Fruit fly (Drosophila melanogaster) whole organism, embryonic: Measurements from ENCODE around the gene CG5381.
A peak's percentile ranks its signal among the peaks of the same experiment; 100 is the strongest.

ENCODE experiments used
- CG10979 ChIP-seq: fragments of 200-800 bp; sonication (Bioruptor generic); optimal IDR thresholded peaks from 2 replicates; lab custom pipeline; 2018; ENCODE audit warnings: missing biosample characterization, mild to moderate bottlenecking, missing genetic modification characterization, moderate library complexity
- CG14710 ChIP-seq: fragments of 200-800 bp; sonication (Bioruptor generic); optimal IDR thresholded peaks from 3 replicates; lab custom pipeline; 2019; ENCODE audit warnings: missing biosample characterization, mild to moderate bottlenecking, missing genetic modification characterization, moderate library complexity
- CG14860 ChIP-seq: fragments of 200-800 bp; sonication (Bioruptor generic); IDR thresholded peaks from 3 replicates; pipeline ENCODE4 v1.3.6; 2022; ENCODE audit warnings: missing biosample characterization, missing genetic modification characterization; ENCODE audit not compliant: partially characterized antibody
- CG15601 ChIP-seq: fragments of 200-800 bp; sonication (Bioruptor generic); optimal IDR thresholded peaks from 3 replicates; lab custom pipeline; 2019; ENCODE audit warnings: missing biosample characterization, mild to moderate bottlenecking, missing genetic modification characterization, moderate library complexity
- CG1603 ChIP-seq: fragments of 200-800 bp; sonication (Bioruptor generic); optimal IDR thresholded peaks from 2 replicates; lab custom pipeline; 2019; ENCODE audit warnings: missing biosample characterization, mild to moderate bottlenecking, missing genetic modification characterization, moderate library complexity
- CG17328 ChIP-seq: fragments of 200-800 bp; sonication (Bioruptor generic); IDR thresholded peaks from 2 replicates; pipeline ENCODE4 v1.3.6; 2022; ENCODE audit warnings: missing biosample characterization, missing genetic modification characterization
- CG17829 ChIP-seq: fragments of 200-800 bp; optimal IDR thresholded peaks from 2 replicates; lab custom pipeline; 2019; ENCODE audit warnings: missing biosample characterization, mild to moderate bottlenecking, missing genetic modification characterization, moderate library complexity
- CG18262 ChIP-seq: fragments of 200-800 bp; optimal IDR thresholded peaks from 3 replicates; lab custom pipeline; 2019; ENCODE audit warnings: missing biosample characterization, mild to moderate bottlenecking, missing genetic modification characterization, moderate library complexity
- CG18619 ChIP-seq: fragments of 200-800 bp; sonication (Bioruptor generic); optimal IDR thresholded peaks from 3 replicates; lab custom pipeline; 2017; ENCODE audit warnings: missing biosample characterization, mild to moderate bottlenecking, missing genetic modification characterization
- CG2199 ChIP-seq: fragments of 200-800 bp; sonication (Bioruptor generic); IDR thresholded peaks from 3 replicates; pipeline ENCODE4 v1.3.6; 2022; ENCODE audit warnings: missing biosample characterization, missing genetic modification characterization
- CG2678 ChIP-seq: fragments of 200-800 bp; sonication (Bioruptor generic); optimal IDR thresholded peaks from 3 replicates; lab custom pipeline; 2019; ENCODE audit warnings: missing biosample characterization, mild to moderate bottlenecking, missing genetic modification characterization, moderate library complexity
- CG33213 ChIP-seq: fragments of 200-800 bp; sonication (Bioruptor generic); optimal IDR thresholded peaks from 3 replicates; lab custom pipeline; 2016; ENCODE audit warnings: missing biosample characterization, missing genetic modification characterization
- CG34422 ChIP-seq: fragments of 200-800 bp; sonication (Bioruptor generic); IDR thresholded peaks from 3 replicates; pipeline ENCODE4 v1.3.6; 2022; ENCODE audit warnings: missing biosample characterization, missing genetic modification characterization
- CG5180 ChIP-seq: fragments of 200-800 bp; sonication (Bioruptor generic); optimal IDR thresholded peaks from 3 replicates; lab custom pipeline; 2017; ENCODE audit warnings: missing biosample characterization, missing genetic modification characterization, mild to moderate bottlenecking, moderate library complexity, missing genetic modification reagents
- CG6254 ChIP-seq: fragments of 200-800 bp; sonication (Bioruptor generic); optimal IDR thresholded peaks from 3 replicates; lab custom pipeline; 2017; ENCODE audit warnings: mild to moderate bottlenecking, missing biosample characterization, missing genetic modification reagents, missing genetic modification characterization
- CG6765 ChIP-seq: fragments of 200-800 bp; sonication (Bioruptor generic); optimal IDR thresholded peaks from 3 replicates; lab custom pipeline; 2017; ENCODE audit warnings: missing biosample characterization, mild to moderate bottlenecking, missing genetic modification characterization
- Ets97D ChIP-seq: fragments of 200-800 bp; sonication (Bioruptor generic); optimal IDR thresholded peaks from 3 replicates; lab custom pipeline; 2016; ENCODE audit warnings: missing biosample characterization, missing genetic modification characterization
- Hey ChIP-seq: fragments of 200-800 bp; sonication (Bioruptor generic); optimal IDR thresholded peaks from 3 replicates; lab custom pipeline; 2018; ENCODE audit warnings: missing biosample characterization, mild to moderate bottlenecking, missing genetic modification characterization
- HmgZ ChIP-seq: fragments of 200-800 bp; sonication (Bioruptor generic); optimal IDR thresholded peaks from 2 replicates; lab custom pipeline; 2018; ENCODE audit warnings: missing biosample characterization, mild to moderate bottlenecking, missing genetic modification characterization
- Hmr ChIP-seq: fragments of 200-800 bp; sonication (Bioruptor generic); optimal IDR thresholded peaks from 3 replicates; lab custom pipeline; 2017; ENCODE audit warnings: mild to moderate bottlenecking, missing biosample characterization, missing genetic modification reagents, missing genetic modification characterization
- Jarid2 ChIP-seq: fragments of 200-800 bp; sonication (Bioruptor generic); optimal IDR thresholded peaks from 3 replicates; lab custom pipeline; 2017; ENCODE audit warnings: mild to moderate bottlenecking, missing biosample characterization, missing genetic modification reagents, missing genetic modification characterization
- NC2β ChIP-seq: fragments of 200-800 bp; sonication (Bioruptor generic); optimal IDR thresholded peaks from 2 replicates; lab custom pipeline; 2016; ENCODE audit warnings: missing biosample characterization, missing genetic modification characterization
- Nf-YB ChIP-seq: fragments of 200-800 bp; sonication (Bioruptor generic); optimal IDR thresholded peaks from 3 replicates; lab custom pipeline; 2019; ENCODE audit warnings: missing biosample characterization, mild to moderate bottlenecking, missing genetic modification characterization, moderate library complexity
- Nf-YC ChIP-seq: fragments of 200-800 bp; optimal IDR thresholded peaks from 3 replicates; lab custom pipeline; 2019; ENCODE audit warnings: missing biosample characterization, mild to moderate bottlenecking, missing genetic modification characterization, moderate library complexity
- Rfx ChIP-seq: fragments of 200-800 bp; sonication (Bioruptor generic); IDR thresholded peaks from 2 replicates; pipeline ENCODE4 v1.3.6; 2022; ENCODE audit warnings: missing biosample characterization, missing genetic modification characterization
- bsh ChIP-seq, 2 experiments: fragments of 200-800 bp; sonication (Bioruptor generic); optimal IDR thresholded peaks; 2 replicates each; lab custom pipeline; 2017 to 2018; ENCODE audit warnings: mild to moderate bottlenecking in 2 of 2, missing biosample characterization in 2 of 2, missing genetic modification characterization in 2 of 2, moderate library complexity in 1 of 2
- caup ChIP-seq: fragments of 200-800 bp; sonication (Bioruptor generic); optimal IDR thresholded peaks from 3 replicates; lab custom pipeline; 2017; ENCODE audit warnings: missing biosample characterization, mild to moderate bottlenecking, missing genetic modification characterization, moderate library complexity; ENCODE audit not compliant: severe bottlenecking
- croc ChIP-seq: fragments of 200-800 bp; sonication (Bioruptor generic); conservative IDR thresholded peaks from 3 replicates; pipeline ENCODE4 v1.3.6; 2022; ENCODE audit warnings: missing biosample characterization, missing genetic modification characterization
- jumu ChIP-seq: fragments of 200-800 bp; sonication (Bioruptor generic); optimal IDR thresholded peaks from 3 replicates; lab custom pipeline; 2016; ENCODE audit warnings: missing biosample characterization, missing genetic modification characterization
- lab ChIP-seq: fragments of 200-800 bp; sonication (Bioruptor generic); optimal IDR thresholded peaks from 3 replicates; lab custom pipeline; 2017; ENCODE audit warnings: missing biosample characterization, missing genetic modification characterization, mild to moderate bottlenecking, moderate library complexity, missing genetic modification reagents
- luna ChIP-seq: fragments of 200-800 bp; sonication (Bioruptor generic); optimal IDR thresholded peaks from 2 replicates; lab custom pipeline; 2016; ENCODE audit warnings: missing biosample characterization, missing genetic modification characterization
- mld ChIP-seq: fragments of 200-800 bp; sonication (Bioruptor generic); IDR thresholded peaks from 3 replicates; pipeline ENCODE4 v1.3.6; 2022; ENCODE audit warnings: missing biosample characterization, missing genetic modification characterization; ENCODE audit not compliant: partially characterized antibody
- nerfin-2 ChIP-seq: fragments of 200-800 bp; sonication (Bioruptor generic); IDR thresholded peaks from 2 replicates; pipeline ENCODE4 v1.3.6; 2022; ENCODE audit warnings: missing biosample characterization, missing genetic modification characterization; ENCODE audit not compliant: partially characterized antibody
- otp ChIP-seq: fragments of 200-800 bp; sonication (Bioruptor generic); IDR thresholded peaks from 3 replicates; pipeline ENCODE4, ENCODE4 v1.3.6; 2022; ENCODE audit warnings: missing biosample characterization, missing genetic modification characterization
- salm ChIP-seq: fragments of 200-800 bp; sonication (Bioruptor generic); optimal IDR thresholded peaks from 2 replicates; lab custom pipeline; 2018; ENCODE audit warnings: missing biosample characterization, mild to moderate bottlenecking, missing genetic modification characterization
- sim ChIP-seq: fragments of 200-800 bp; sonication (Bioruptor generic); IDR thresholded peaks from 2 replicates; pipeline ENCODE4 v1.3.6; 2022; ENCODE audit warnings: missing biosample characterization, missing genetic modification characterization
- sima ChIP-seq: fragments of 200-800 bp; sonication (Bioruptor generic); optimal IDR thresholded peaks from 2 replicates; lab custom pipeline; 2016; ENCODE audit warnings: missing biosample characterization, missing genetic modification characterization
- slp2 ChIP-seq: fragments of 200-800 bp; sonication (Bioruptor generic); optimal IDR thresholded peaks from 2 replicates; lab custom pipeline; 2016; ENCODE audit warnings: missing biosample characterization, missing genetic modification characterization
- stwl ChIP-seq: fragments of 200-800 bp; sonication (Bioruptor generic); optimal IDR thresholded peaks from 3 replicates; lab custom pipeline; 2018; ENCODE audit warnings: missing biosample characterization, mild to moderate bottlenecking, missing genetic modification characterization, moderate library complexity
- tna ChIP-seq: fragments of 200-800 bp; sonication (Bioruptor generic); IDR thresholded peaks from 2 replicates; pipeline ENCODE4 v1.3.6; 2022; ENCODE audit warnings: missing biosample characterization, missing genetic modification characterization; ENCODE audit not compliant: partially characterized antibody
- zen ChIP-seq: fragments of 200-800 bp; sonication (Bioruptor generic); optimal IDR thresholded peaks from 3 replicates; lab custom pipeline; 2018; ENCODE audit warnings: missing biosample characterization, mild to moderate bottlenecking, missing genetic modification characterization, moderate library complexity

The CG5381 gene

dm6 chr2L:10298306-10298705 lies 24.6 kb downstream of the CG5381 start (continued):
- TF ChIP-seq CG10979 (tag; lab: Kevin White, UChicago), result peak; percentile 7
- TF ChIP-seq CG17829, result peak; percentile 8
- TF ChIP-seq CG1603, result peak; percentile 65
- no peak for TF ChIP-seq CG2678 (tag; lab: Kevin White, UChicago)
- peak; percentile 67 for TF ChIP-seq HmgZ (tag; lab: Kevin White, UChicago)
- TF ChIP-seq CG14860 (GFP tag; lab: Robert Waterston, UW), result peak; percentile 84; the same call in 2 of the 3 replicates
- peak; percentile 10 for TF ChIP-seq caup (GFP tag; lab: Kevin White, UChicago)
- no peak for TF ChIP-seq Hey (tag; lab: Kevin White, UChicago)
- TF ChIP-seq CG33213 (GFP tag; lab: Kevin White, UChicago), result peak; percentile 5
- TF ChIP-seq salm (tag; lab: Kevin White, UChicago), result no peak
- TF ChIP-seq CG6765 (GFP tag; lab: Kevin White, UChicago), result no peak
- TF ChIP-seq CG15601 (tag; lab: Kevin White, UChicago), result peak; percentile 22
- TF ChIP-seq luna, result peak; percentile 28
- peak; percentile 49 for TF ChIP-seq Ets97D (GFP tag; lab: Kevin White, UChicago)
- peak; percentile 60 for TF ChIP-seq tna (GFP tag; lab: Robert Waterston, UW)
- no peak for TF ChIP-seq CG17328 (GFP tag; lab: Robert Waterston, UW)
- TF ChIP-seq stwl (tag; lab: Kevin White, UChicago), result peak; percentile 92
- TF ChIP-seq nerfin-2 (GFP tag; lab: Robert Waterston, UW), result peak; percentile 65; the same call in 1 of the 2 replicates
- peak; percentile 22 for TF ChIP-seq CG14710 (tag; lab: Kevin White, UChicago)
- peak; percentile 26 for TF ChIP-seq jumu (GFP tag; lab: Kevin White, UChicago)
- no peak for TF ChIP-seq slp2

- no peak for TF ChIP-seq zen (tag; lab: Kevin White, UChicago)
- no peak for TF ChIP-seq sim (GFP tag; lab: Robert Waterston, UW)
- no peak for TF ChIP-seq lab (GFP tag; lab: Kevin White, UChicago)
- TF ChIP-seq CG6254 (GFP tag; lab: Kevin White, UChicago), result no peak
- peak; percentile 96 for TF ChIP-seq Nf-YC
- peak; percentile 95 for TF ChIP-seq Nf-YB
- TF ChIP-seq Rfx (GFP tag; lab: Robert Waterston, UW), result no peak
- TF ChIP-seq CG18262, result no peak
- no peak for TF ChIP-seq CG34422 (GFP tag; lab: Robert Waterston, UW)
- 0 out of 3 replicates have a peak, but pooled peaks have one; percentile 51 for TF ChIP-seq CG2199 (GFP tag; lab: Robert Waterston, UW)
- TF ChIP-seq NC2β (GFP tag; lab: Kevin White, UChicago), result no peak
- no peak for TF ChIP-seq sima (GFP tag; lab: Kevin White, UChicago)
- TF ChIP-seq bsh (GFP tag; optimal IDR thresholded peaks at IDR 0.05; lab: Kevin White, UChicago), result no peak
- TF ChIP-seq Jarid2 (GFP tag; lab: Kevin White, UChicago), result peak; percentile 17
- TF ChIP-seq Hmr (GFP tag; lab: Kevin White, UChicago), result no peak
- TF ChIP-seq CG18619, result no peak
- peak; percentile 41 for TF ChIP-seq CG5180 (GFP tag; lab: Kevin White, UChicago)
- no peak for TF ChIP-seq mld (GFP tag; lab: Robert Waterston, UW)
- TF ChIP-seq otp (GFP tag; lab: Robert Waterston, UW), result no peak
- TF ChIP-seq croc (GFP tag; lab: Robert Waterston, UW), result no peak
Measured at dm6 chr2L:10294798-10295669, 27.9 kb downstream of the CG5381 start, which contains the start of gene Hand. Hand (minus strand) TSS chr2L:10295385.
